In the genomic region with DNA sequence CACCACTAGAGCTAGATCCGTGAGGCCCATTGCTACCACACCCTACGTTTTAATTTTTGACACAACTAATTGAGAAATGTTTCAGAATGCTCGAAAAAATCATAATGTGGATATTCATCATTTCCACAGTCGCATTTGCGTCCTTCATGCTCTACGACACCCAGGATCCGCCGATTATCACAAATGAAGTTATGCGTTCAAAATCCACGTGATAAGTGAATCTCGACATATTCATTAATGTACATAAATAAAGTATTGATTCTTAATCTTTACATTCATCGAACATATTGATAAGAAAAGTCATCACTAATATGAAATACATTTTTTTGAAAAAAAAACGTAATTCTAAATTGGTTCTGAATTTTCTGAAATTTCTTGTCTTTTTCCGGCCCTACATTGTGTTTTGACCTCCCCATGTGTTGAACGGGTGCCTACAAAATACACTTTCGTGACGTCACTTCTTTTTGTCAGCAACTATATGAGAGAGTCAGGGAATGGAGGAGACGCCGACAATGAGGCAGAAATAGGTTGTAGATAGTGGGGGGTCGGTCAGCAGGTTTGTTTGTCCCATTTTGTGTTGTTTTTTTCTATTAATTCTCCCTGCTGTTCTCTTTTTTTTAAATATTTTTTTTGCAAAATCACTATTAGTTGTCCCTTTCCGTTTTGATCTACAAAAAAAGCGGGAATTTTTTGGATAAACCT, we compare ENCODE assay signal across 7 worm cellular contexts.
TF ChIP-seq lines count a peak whose summit lies in the region.

Gene F53E10.1 (plus strand): TSS at position 325 of the 702 bp plus-strand sequence.

TF ChIP-seq in whole organism, L1 larva, 84 proteins besides CTCF, POLR2A, EP300 and RAD21 (continues in another document):
- TF ChIP-seq lin-39 (tag; optimal IDR thresholded peaks at IDR 0.05; lab: Kevin White, UChicago), result no peak
- TF ChIP-seq Y116A8C.19 (tag; optimal IDR thresholded peaks at IDR 0.05; lab: Kevin White, UChicago; ENCODE audit: borderline replicate concordance), result no peak
- peak; percentile 3 for TF ChIP-seq F16B12.6 (tag; optimal IDR thresholded peaks at IDR 0.05; lab: Kevin White, UChicago)
- no peak for TF ChIP-seq nhr-12 (tag; optimal IDR thresholded peaks at IDR 0.05; lab: Kevin White, UChicago)
- no peak for TF ChIP-seq C04F5.9 (tag; optimal IDR thresholded peaks at IDR 0.05; lab: Kevin White, UChicago)
- TF ChIP-seq nhr-71 (tag; optimal IDR thresholded peaks at IDR 0.05; lab: Kevin White, UChicago), result peak; percentile 95
- TF ChIP-seq alr-1 (tag; optimal IDR thresholded peaks at IDR 0.05; lab: Kevin White, UChicago; ENCODE audit: borderline replicate concordance), result no peak
- TF ChIP-seq pax-3 (tag; optimal IDR thresholded peaks at IDR 0.05; lab: Kevin White, UChicago), result no peak
- no peak for TF ChIP-seq nhr-47 (tag; optimal IDR thresholded peaks at IDR 0.05; lab: Kevin White, UChicago)
- no peak for TF ChIP-seq jun-1 (tag; optimal IDR thresholded peaks at IDR 0.05; lab: Kevin White, UChicago)
- TF ChIP-seq nhr-11 (tag; optimal IDR thresholded peaks at IDR 0.05; lab: Kevin White, UChicago), result no peak
- no peak for TF ChIP-seq sptf-1 (tag; optimal IDR thresholded peaks at IDR 0.05; lab: Kevin White, UChicago)

TF ChIP-seq in whole organism, L2 larva, 48 proteins besides CTCF, POLR2A, EP300 and RAD21 (continues in another document):
- peak; percentile 49 for TF ChIP-seq nhr-129 (tag; optimal IDR thresholded peaks at IDR 0.05; lab: Kevin White, UChicago)
- TF ChIP-seq ztf-1 (GFP tag; conservative IDR thresholded peaks at IDR 0.05; lab: Robert Waterston, UW), result no peak
- no peak for TF ChIP-seq Y55F3AM.14 (GFP tag; optimal IDR thresholded peaks at IDR 0.05; lab: Kevin White, UChicago)
- TF ChIP-seq alr-1 (tag; optimal IDR thresholded peaks at IDR 0.05; lab: Kevin White, UChicago), result no peak
- no peak for TF ChIP-seq peb-1 (tag; optimal IDR thresholded peaks at IDR 0.05; lab: Kevin White, UChicago)
- TF ChIP-seq nhr-25 (tag; optimal IDR thresholded peaks at IDR 0.05; lab: Kevin White, UChicago), result peak; percentile 70
- peak; percentile 13 for TF ChIP-seq nhr-6 (tag; optimal IDR thresholded peaks at IDR 0.05; lab: Kevin White, UChicago)
- no peak for TF ChIP-seq lin-11 (tag; optimal IDR thresholded peaks at IDR 0.05; lab: Kevin White, UChicago)
- TF ChIP-seq egl-27 (tag; optimal IDR thresholded peaks at IDR 0.05; lab: Kevin White, UChicago), result no peak
- TF ChIP-seq nhr-12 (tag; optimal IDR thresholded peaks at IDR 0.05; lab: Kevin White, UChicago), result no peak
- peak; percentile 49 for TF ChIP-seq fos-1 (tag; optimal IDR thresholded peaks at IDR 0.05; lab: Kevin White, UChicago)
- TF ChIP-seq skn-1 (tag; optimal IDR thresholded peaks at IDR 0.05; lab: Kevin White, UChicago), result peak; percentile 43

TF ChIP-seq in whole organism, L3 larva, 47 proteins besides CTCF, POLR2A, EP300 and RAD21:
- no peak for TF ChIP-seq nhr-237 (tag; optimal IDR thresholded peaks at IDR 0.05; lab: Kevin White, UChicago)
- peak; percentile 4 for TF ChIP-seq egl-5 (tag; optimal IDR thresholded peaks at IDR 0.05; lab: Kevin White, UChicago)
- peak; percentile 47 for TF ChIP-seq ceh-28 (tag; optimal IDR thresholded peaks at IDR 0.05; lab: Kevin White, UChicago)
- peak; percentile 61 for TF ChIP-seq nhr-25 (tag; optimal IDR thresholded peaks at IDR 0.05; lab: Kevin White, UChicago)
- no peak for TF ChIP-seq fkh-10 (GFP tag; optimal IDR thresholded peaks at IDR 0.05; lab: Kevin White, UChicago)
- TF ChIP-seq nhr-23 (tag; optimal IDR thresholded peaks at IDR 0.05; lab: Kevin White, UChicago), result peak; percentile 81
- peak; percentile 38 for TF ChIP-seq nfya-1 (tag; optimal IDR thresholded peaks at IDR 0.05; lab: Kevin White, UChicago; ENCODE audit: insufficient read depth)
- peak; percentile 64 for TF ChIP-seq elt-2 (tag; optimal IDR thresholded peaks at IDR 0.05; lab: Kevin White, UChicago)
- TF ChIP-seq hmg-11 (tag; optimal IDR thresholded peaks at IDR 0.05; lab: Kevin White, UChicago), result no peak
- peak; percentile 66 for TF ChIP-seq pha-4 (tag; optimal IDR thresholded peaks at IDR 0.05; lab: Kevin White, UChicago)
- peak; percentile 11 for TF ChIP-seq pqm-1 (tag; optimal IDR thresholded peaks at IDR 0.05; lab: Kevin White, UChicago)
- peak; percentile 7 for TF ChIP-seq jun-1 (tag; optimal IDR thresholded peaks at IDR 0.05; lab: Kevin White, UChicago)

TF ChIP-seq in whole organism, L4 larva, 104 proteins besides CTCF, POLR2A, EP300 and RAD21 (continues in another document):
- TF ChIP-seq nhr-41 (GFP tag; IDR thresholded peaks at IDR 0.05; lab: Robert Waterston, UW) (no peak), unc-39 (tag; optimal IDR thresholded peaks at IDR 0.05; lab: Kevin White, UChicago) (no peak), mdl-1 (tag; optimal IDR thresholded peaks at IDR 0.05; lab: Kevin White, UChicago) (peak; percentile 14 to 64), fkh-10 (GFP tag; optimal IDR thresholded peaks at IDR 0.05; lab: Kevin White, UChicago) (no peak), lin-1 (GFP tag; IDR thresholded peaks at IDR 0.05; lab: Robert Waterston, UW) (no peak), mes-2 (tag; optimal IDR thresholded peaks at IDR 0.05; lab: Kevin White, UChicago; ENCODE audit: poor library complexity, severe bottlenecking) (peak; percentile 57), nhr-28 (tag; optimal IDR thresholded peaks at IDR 0.05; lab: Kevin White, UChicago) (peak; percentile 99), hlh-11 (tag; optimal IDR thresholded peaks at IDR 0.05; lab: Kevin White, UChicago) (peak; percentile 90), nhr-48 (tag; optimal IDR thresholded peaks at IDR 0.05; lab: Kevin White, UChicago) (peak; percentile 61), dmd-6 (GFP tag; IDR thresholded peaks at IDR 0.05; lab: Robert Waterston, UW) (peak; percentile 72), lsy-2 (tag; optimal IDR thresholded peaks at IDR 0.05; lab: Kevin White, UChicago) (peak in 1 of 2 experiments; percentile 1), dve-1 (tag; optimal IDR thresholded peaks at IDR 0.05; lab: Kevin White, UChicago; ENCODE audit: insufficient read depth) (peak; percentile 84)

TF ChIP-seq in whole organism, late embryonic, 69 proteins besides CTCF, POLR2A, EP300 and RAD21:
- TF ChIP-seq K02D7.2 (tag; optimal IDR thresholded peaks at IDR 0.05; lab: Kevin White, UChicago) (no peak), elt-2 (tag; optimal IDR thresholded peaks at IDR 0.05; lab: Kevin White, UChicago) (peak; percentile 10), unc-55 (GFP tag; optimal IDR thresholded peaks at IDR 0.05; lab: Kevin White, UChicago) (no peak)
TF ChIP-seq in whole organism, late embryonic: peak in this region for 1.

TF ChIP-seq in whole organism, mixed stage, embryonic, 35 proteins besides CTCF, POLR2A, EP300 and RAD21:
- no peak for TF ChIP-seq bed-3 (GFP tag; optimal IDR thresholded peaks at IDR 0.05; lab: Kevin White, UChicago)
- TF ChIP-seq ceh-83 (GFP tag; optimal IDR thresholded peaks at IDR 0.05; lab: Kevin White, UChicago), result peak; percentile 7
- no peak for TF ChIP-seq nhr-28 (tag; optimal IDR thresholded peaks at IDR 0.05; lab: Kevin White, UChicago)

TF ChIP-seq in whole organism, young adult, 124 proteins besides CTCF, POLR2A, EP300 and RAD21:
- TF ChIP-seq attf-6 (GFP tag; IDR thresholded peaks at IDR 0.05; lab: Robert Waterston, UW) (no peak), ztf-26 (tag; optimal IDR thresholded peaks at IDR 0.05; lab: Kevin White, UChicago) (peak; percentile 36), nhr-80 (tag; optimal IDR thresholded peaks at IDR 0.05; lab: Kevin White, UChicago) (peak; percentile 50), attf-5 (GFP tag; optimal IDR thresholded peaks at IDR 0.05; lab: Kevin White, UChicago) (peak; percentile 28), atf-7 (tag; optimal IDR thresholded peaks at IDR 0.05; lab: Kevin White, UChicago) (peak; percentile 90), hmg-1.2 (GFP tag; IDR thresholded peaks at IDR 0.05; lab: Robert Waterston, UW) (peak; percentile 62; the same call in 1 of the 2 replicates), lin-26 (GFP tag; IDR thresholded peaks at IDR 0.05; lab: Robert Waterston, UW) (peak; percentile 45; the same call in 1 of the 2 replicates), lin-54 (GFP tag; optimal IDR thresholded peaks at IDR 0.05; lab: Kevin White, UChicago) (peak; percentile 14), madf-10 (tag; optimal IDR thresholded peaks at IDR 0.05; lab: Kevin White, UChicago) (peak; percentile 12), C06A6.2 (GFP tag; conservative IDR thresholded peaks at IDR 0.05; lab: Robert Waterston, UW) (no peak), cebp-1 (GFP tag; IDR thresholded peaks at IDR 0.05; lab: Robert Waterston, UW) (no peak), cebp-1 (tag; optimal IDR thresholded peaks at IDR 0.05; lab: Kevin White, UChicago) (peak; percentile 38)
